Worm (Caenorhabditis elegans) whole organism, late embryonic: ENCODE data around the gene irk-3.

ENCODE experiments used
- Y22D7AL.16 ChIP-seq: sonication (generic microtip); optimal IDR thresholded peaks from 2 replicates; lab custom pipeline; 2016; ENCODE audit warnings: missing genetic modification characterization, missing compliant biosample characterization
- ceh-18 ChIP-seq: sonication (generic microtip); optimal IDR thresholded peaks from 2 replicates; lab custom pipeline; 2016; ENCODE audit warnings: missing genetic modification characterization, missing compliant biosample characterization
- ceh-2 ChIP-seq: sonication (generic microtip); optimal IDR thresholded peaks from 2 replicates; lab custom pipeline; 2016; ENCODE audit warnings: missing genotype, missing genetic modification characterization, missing compliant biosample characterization
- ceh-24 ChIP-seq: sonication (generic microtip); optimal IDR thresholded peaks from 2 replicates; lab custom pipeline; 2016; ENCODE audit warnings: mild to moderate bottlenecking, missing genetic modification characterization, missing compliant biosample characterization
- ceh-48 ChIP-seq: sonication (generic microtip); optimal IDR thresholded peaks from 2 replicates; lab custom pipeline; 2016; ENCODE audit warnings: missing genetic modification characterization, inconsistent platforms, missing compliant biosample characterization
- ceh-9 ChIP-seq: sonication (generic microtip); optimal IDR thresholded peaks from 2 replicates; lab custom pipeline; 2016; ENCODE audit warnings: mild to moderate bottlenecking, missing genetic modification characterization, inconsistent platforms, missing compliant biosample characterization
- che-1 ChIP-seq: sonication (generic microtip); optimal IDR thresholded peaks from 2 replicates; lab custom pipeline; 2016; ENCODE audit warnings: mild to moderate bottlenecking, missing genetic modification characterization, missing compliant biosample characterization
- dve-1 ChIP-seq: sonication (generic microtip); optimal IDR thresholded peaks from 2 replicates; lab custom pipeline; 2017; ENCODE audit warnings: antibody characterized with exemption, mild to moderate bottlenecking, missing genetic modification characterization, missing compliant biosample characterization
- ets-4 ChIP-seq: sonication (generic microtip); optimal IDR thresholded peaks from 2 replicates; lab custom pipeline; 2016; ENCODE audit warnings: missing genetic modification characterization, missing compliant biosample characterization
- fkh-6 ChIP-seq: sonication (generic microtip); optimal IDR thresholded peaks from 2 replicates; lab custom pipeline; 2016; ENCODE audit warnings: missing genetic modification characterization, missing compliant biosample characterization
- gmeb-2 ChIP-seq: sonication (generic microtip); optimal IDR thresholded peaks from 2 replicates; lab custom pipeline; 2016; ENCODE audit warnings: missing genetic modification characterization, inconsistent platforms, missing compliant biosample characterization
- lin-11 ChIP-seq: fragments of 200-800 bp; sonication (Bioruptor generic); optimal IDR thresholded peaks from 2 replicates; lab custom pipeline; 2018; ENCODE audit warnings: mild to moderate bottlenecking, missing genetic modification characterization, missing compliant biosample characterization
- madf-2 ChIP-seq: sonication (generic microtip); optimal IDR thresholded peaks from 2 replicates; lab custom pipeline; 2017; ENCODE audit warnings: missing genetic modification characterization, missing compliant biosample characterization
- mec-3 ChIP-seq: sonication (generic microtip); optimal IDR thresholded peaks from 2 replicates; lab custom pipeline; 2016; ENCODE audit warnings: borderline replicate concordance, missing genetic modification characterization, missing compliant biosample characterization
- nhr-232 ChIP-seq: sonication (generic microtip); optimal IDR thresholded peaks from 2 replicates; lab custom pipeline; 2016; ENCODE audit warnings: missing genetic modification characterization, missing compliant biosample characterization
- pag-3 ChIP-seq: sonication (generic microtip); optimal IDR thresholded peaks from 2 replicates; lab custom pipeline; 2016; ENCODE audit warnings: missing compliant biosample characterization, missing genetic modification characterization, borderline replicate concordance
- pat-9 ChIP-seq: fragments of 200-800 bp; sonication (Bioruptor generic); optimal IDR thresholded peaks from 2 replicates; lab custom pipeline; 2018; ENCODE audit warnings: mild to moderate bottlenecking, missing genetic modification characterization, moderate library complexity, missing compliant biosample characterization
- pax-1 ChIP-seq: fragments of 150-350 bp; optimal IDR thresholded peaks from 2 replicates; lab custom pipeline; 2014; ENCODE audit warnings: missing biosample characterization, missing genetic modification characterization
- pha-2 ChIP-seq: sonication (generic microtip); optimal IDR thresholded peaks from 2 replicates; lab custom pipeline; 2017; ENCODE audit warnings: mild to moderate bottlenecking, missing genetic modification characterization, missing compliant biosample characterization
- pqm-1 ChIP-seq: sonication (generic microtip); optimal IDR thresholded peaks from 2 replicates; lab custom pipeline; 2016; ENCODE audit warnings: missing genetic modification characterization, missing compliant biosample characterization
- rnt-1 ChIP-seq: sonication (generic microtip); optimal IDR thresholded peaks from 2 replicates; lab custom pipeline; 2016; ENCODE audit warnings: missing genetic modification characterization, missing compliant biosample characterization
- sox-4 ChIP-seq: sonication (generic microtip); optimal IDR thresholded peaks from 2 replicates; lab custom pipeline; 2017; ENCODE audit warnings: mild to moderate bottlenecking, missing genetic modification characterization, inconsistent platforms, missing compliant biosample characterization
- tbx-7 ChIP-seq: sonication (generic microtip); optimal IDR thresholded peaks from 2 replicates; lab custom pipeline; 2016; ENCODE audit warnings: missing genotype, missing genetic modification characterization, missing compliant biosample characterization
- unc-42 ChIP-seq: sonication (generic microtip); optimal IDR thresholded peaks from 2 replicates; lab custom pipeline; 2016; ENCODE audit warnings: missing genotype, missing genetic modification characterization, missing compliant biosample characterization
- unc-55 ChIP-seq: sonication (generic microtip); optimal IDR thresholded peaks from 2 replicates; lab custom pipeline; 2017; ENCODE audit warnings: missing biosample characterization, missing genetic modification reagents, missing genetic modification characterization
- ztf-16 ChIP-seq: sonication (generic microtip); optimal IDR thresholded peaks from 2 replicates; lab custom pipeline; 2017; ENCODE audit warnings: missing genetic modification characterization, missing compliant biosample characterization

Gene irk-3

DNA sequence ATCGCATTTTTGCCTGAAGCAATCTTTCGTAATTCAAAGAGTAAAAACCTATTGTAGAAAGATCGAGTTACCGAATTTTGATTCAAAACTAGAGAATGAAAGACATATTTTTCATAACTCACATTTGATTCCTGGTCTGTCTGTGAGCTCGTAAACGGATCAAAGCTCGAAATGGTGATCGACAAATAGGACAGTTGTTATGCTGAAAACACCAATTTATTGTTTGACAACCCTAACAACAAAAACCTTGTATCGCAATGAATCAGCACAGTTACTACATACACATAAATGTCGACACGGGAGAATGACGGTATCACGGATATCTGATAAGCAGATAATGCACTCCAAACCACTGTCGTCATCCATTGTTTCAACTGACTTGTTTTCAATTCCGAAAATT, 60.6 kb downstream of the irk-3 start:
- TF ChIP-seq dve-1 (tag; lab: Kevin White, UChicago), result no peak
- TF ChIP-seq gmeb-2 (tag; lab: Kevin White, UChicago), result no peak
- no peak for TF ChIP-seq Y22D7AL.16 (tag; lab: Kevin White, UChicago)
- TF ChIP-seq sox-4 (tag; lab: Kevin White, UChicago), result no peak
- TF ChIP-seq mec-3 (tag; lab: Kevin White, UChicago), result no peak
- no peak for TF ChIP-seq pag-3
- no peak for TF ChIP-seq ceh-48 (tag; lab: Kevin White, UChicago)
- no peak for TF ChIP-seq ceh-24 (tag; lab: Kevin White, UChicago)

DNA sequence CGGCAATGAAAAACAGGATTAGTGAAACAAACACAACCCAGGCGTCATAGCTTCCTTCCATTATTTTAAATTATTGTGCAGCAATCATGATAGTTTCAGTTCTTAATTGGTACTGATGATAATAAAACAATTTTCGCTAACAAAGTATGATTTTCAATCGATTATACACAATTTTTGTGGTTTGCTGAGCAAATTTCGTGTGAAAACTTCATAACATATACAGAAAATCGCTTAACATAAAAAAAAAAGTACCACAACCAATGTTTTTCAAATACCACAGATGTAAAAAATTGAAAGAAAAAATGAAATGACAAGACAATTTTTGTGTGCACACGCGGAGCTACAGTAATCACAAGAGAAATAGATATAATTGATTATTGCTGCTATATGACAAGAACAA, 62.5 kb downstream of the irk-3 start, which contains the start of gene gphr-2:
Gene gphr-2 (minus strand): TSS at position 101 of the 400 bp plus-strand sequence.
- no peak for TF ChIP-seq che-1
- TF ChIP-seq ceh-2, result no peak
- TF ChIP-seq pha-2 (tag; lab: Kevin White, UChicago), result no peak
- no peak for TF ChIP-seq pax-1 (tag; lab: Kevin White, UChicago)
- TF ChIP-seq ceh-48 (tag; lab: Kevin White, UChicago), result no peak
- no peak for TF ChIP-seq lin-11 (tag; lab: Kevin White, UChicago)
- TF ChIP-seq ets-4 (tag; lab: Kevin White, UChicago), result no peak
- TF ChIP-seq pat-9 (tag; lab: Kevin White, UChicago), result no peak
- TF ChIP-seq Y22D7AL.16 (tag; lab: Kevin White, UChicago), result no peak
- TF ChIP-seq ztf-16 (tag; lab: Kevin White, UChicago), result no peak
- no peak for TF ChIP-seq ceh-18 (tag; lab: Kevin White, UChicago)
- no peak for TF ChIP-seq nhr-232 (tag; lab: Kevin White, UChicago)
- no peak for TF ChIP-seq unc-42 (tag; lab: Kevin White, UChicago)
- no peak for TF ChIP-seq madf-2
- no peak for TF ChIP-seq unc-55
- no peak for TF ChIP-seq tbx-7
- no peak for TF ChIP-seq pqm-1
- no peak for TF ChIP-seq fkh-6
- TF ChIP-seq rnt-1, result no peak
- no peak for TF ChIP-seq ceh-9
- TF ChIP-seq, all 69 proteins: peak for 0
